Fruit fly (Drosophila melanogaster): ENCODE data around the gene CG12517.
A peak's percentile ranks its signal among the peaks of the same experiment; 100 is the strongest.

The CG12517 gene

dm6 chr2L:10858064-10859047 is 11.6 kb upstream of the CG12517 start, which contains the start of the genes aurB and Stam (continued):
- TF ChIP-seq CG7928 (GFP tag; optimal IDR thresholded peaks at IDR 0.05) (no peak), tup (GFP tag; optimal IDR thresholded peaks at IDR 0.05) (no peak), Jarid2 (GFP tag; optimal IDR thresholded peaks at IDR 0.05) (no peak), lmd (GFP tag; IDR thresholded peaks at IDR 0.05) (peak; percentile 26), org-1 (GFP tag; optimal IDR thresholded peaks at IDR 0.05) (no peak), CG4424 (GFP tag; optimal IDR thresholded peaks at IDR 0.05) (peak; percentile 47), CG14710 (tag; optimal IDR thresholded peaks at IDR 0.05) (peak; percentile 73), z (GFP tag; IDR thresholded peaks at IDR 0.05) (no peak), CG12744 (GFP tag; optimal IDR thresholded peaks at IDR 0.05) (no peak), CG4328 (GFP tag; optimal IDR thresholded peaks at IDR 0.05) (peak; percentile 0), CG8478 (optimal IDR thresholded peaks at IDR 0.05) (no peak), aop (GFP tag; IDR thresholded peaks at IDR 0.05) (no peak), pb (GFP tag; optimal IDR thresholded peaks at IDR 0.05) (no peak), slp2 (GFP tag; optimal IDR thresholded peaks at IDR 0.05) (no peak), sc (optimal IDR thresholded peaks at IDR 0.05) (no peak), sc (GFP tag; optimal IDR thresholded peaks at IDR 0.05) (peak; percentile 41), prd (optimal IDR thresholded peaks at IDR 0.05) (no peak), prd (GFP tag; IDR thresholded peaks at IDR 0.05) (peak; percentile 61), CG42726 (GFP tag; IDR thresholded peaks at IDR 0.05; ENCODE audit: partially characterized antibody) (no peak), psq (GFP tag; optimal IDR thresholded peaks at IDR 0.05) (peak; percentile 26), lilli (GFP tag; optimal IDR thresholded peaks at IDR 0.05) (no peak), Ets65A (GFP tag) (peak; percentile 56), chif (GFP tag; optimal IDR thresholded peaks at IDR 0.05) (no peak), ind (GFP tag; optimal IDR thresholded peaks at IDR 0.05) (peak; percentile 15), CG10267 (tag; optimal IDR thresholded peaks at IDR 0.05) (peak; percentile 59), CG12659 (GFP tag; optimal IDR thresholded peaks at IDR 0.05) (peak; percentile 77), sug (tag; optimal IDR thresholded peaks at IDR 0.05) (peak; percentile 31), lbe (GFP tag; optimal IDR thresholded peaks at IDR 0.05) (peak; percentile 8), Bteb2 (GFP tag; optimal IDR thresholded peaks at IDR 0.05) (no peak), gem (tag; optimal IDR thresholded peaks at IDR 0.05) (peak; percentile 82), CG17385 (GFP tag; optimal IDR thresholded peaks at IDR 0.05) (peak; percentile 48), MESR4 (GFP tag; optimal IDR thresholded peaks at IDR 0.05) (peak; percentile 62), seq (GFP tag; IDR thresholded peaks at IDR 0.05) (no peak), Bgb (GFP tag; IDR thresholded peaks at IDR 0.05; ENCODE audit: partially characterized antibody) (no peak), sens (GFP tag) (peak; percentile 17), gce (GFP tag; IDR thresholded peaks at IDR 0.05) (no peak), CG30403 (GFP tag; optimal IDR thresholded peaks at IDR 0.05) (peak; percentile 57), p53 (GFP tag; optimal IDR thresholded peaks at IDR 0.05) (no peak), esg (GFP tag; conservative IDR thresholded peaks at IDR 0.05) (no peak; the same call in 1 of the 2 replicates), tap (tag; optimal IDR thresholded peaks at IDR 0.05) (peak; percentile 29), E2f1 (GFP tag; IDR thresholded peaks at IDR 0.05) (no peak), D (optimal IDR thresholded peaks at IDR 0.05) (peak; percentile 69), D (GFP tag; optimal IDR thresholded peaks at IDR 0.05) (peak; percentile 28), CG7556 (GFP tag; optimal IDR thresholded peaks at IDR 0.05) (peak; percentile 15), Oli (tag; optimal IDR thresholded peaks at IDR 0.05) (peak; percentile 61), zfh2 (GFP tag; optimal IDR thresholded peaks at IDR 0.05) (no peak), CG7963 (GFP tag; IDR thresholded peaks at IDR 0.05; ENCODE audit: partially characterized antibody) (no peak), CG17802 (tag; optimal IDR thresholded peaks at IDR 0.05) (no peak), CG3726 (GFP tag; IDR thresholded peaks at IDR 0.05) (no peak), nerfin-2 (GFP tag; IDR thresholded peaks at IDR 0.05; ENCODE audit: partially characterized antibody) (no peak)

Measured in whole organism, embryonic.